Worm (Caenorhabditis elegans) whole organism, late embryonic: Measurements from ENCODE around the gene haf-1.

Source experiments
- C38D4.7 ChIP-seq: fragments of 200-800 bp; sonication (Bioruptor generic); optimal IDR thresholded peaks from 2 replicates; lab custom pipeline; 2018; ENCODE audit warnings: mild to moderate bottlenecking, missing genetic modification characterization, moderate library complexity, missing compliant biosample characterization
- Y22D7AL.16 ChIP-seq: sonication (generic microtip); optimal IDR thresholded peaks from 2 replicates; lab custom pipeline; 2016; ENCODE audit warnings: missing genetic modification characterization, missing compliant biosample characterization
- ceh-18 ChIP-seq: sonication (generic microtip); optimal IDR thresholded peaks from 2 replicates; lab custom pipeline; 2016; ENCODE audit warnings: missing genetic modification characterization, missing compliant biosample characterization
- dmd-4 ChIP-seq: sonication (generic microtip); optimal IDR thresholded peaks from 2 replicates; lab custom pipeline; 2016; ENCODE audit warnings: borderline replicate concordance, missing genetic modification characterization, missing compliant biosample characterization
- dve-1 ChIP-seq: sonication (generic microtip); optimal IDR thresholded peaks from 2 replicates; lab custom pipeline; 2017; ENCODE audit warnings: antibody characterized with exemption, mild to moderate bottlenecking, missing genetic modification characterization, missing compliant biosample characterization
- eyg-1 ChIP-seq: sonication (generic microtip); optimal IDR thresholded peaks from 2 replicates; lab custom pipeline; 2016; ENCODE audit warnings: missing genotype, missing genetic modification characterization, missing compliant biosample characterization
- gmeb-2 ChIP-seq: sonication (generic microtip); optimal IDR thresholded peaks from 2 replicates; lab custom pipeline; 2016; ENCODE audit warnings: missing genetic modification characterization, inconsistent platforms, missing compliant biosample characterization
- hlh-13 ChIP-seq: fragments of 200-800 bp; sonication (Bioruptor generic); optimal IDR thresholded peaks from 2 replicates; lab custom pipeline; 2018; ENCODE audit warnings: mild to moderate bottlenecking, missing genetic modification characterization, missing compliant biosample characterization

DNA sequence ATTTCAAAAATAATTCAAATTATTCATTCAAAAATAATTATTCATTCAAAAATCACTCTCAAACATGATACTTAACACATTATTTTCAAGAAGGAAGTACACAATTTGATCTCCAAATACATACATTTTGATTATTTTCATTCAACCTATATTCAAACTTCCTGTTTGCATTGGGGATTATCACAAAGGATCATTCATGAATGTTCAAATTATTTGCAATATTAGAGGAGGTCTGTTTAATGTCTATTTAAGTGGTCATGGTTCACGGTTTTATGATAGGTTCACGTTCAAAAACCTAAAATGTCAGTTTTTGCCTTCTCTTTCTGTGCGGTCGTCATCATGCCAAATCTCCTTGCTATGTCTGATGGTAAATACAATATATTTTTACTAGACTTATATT is 15.1 kb upstream of the haf-1 start, which contains the start of gene clec-202:
- no peak for TF ChIP-seq eyg-1 (tag; lab: Kevin White, UChicago)
- TF ChIP-seq Y22D7AL.16 (tag; lab: Kevin White, UChicago): no peak
- TF ChIP-seq dve-1 (tag; lab: Kevin White, UChicago): no peak
- no peak for TF ChIP-seq dmd-4 (tag; lab: Kevin White, UChicago)
- no peak for TF ChIP-seq gmeb-2
- no peak for TF ChIP-seq C38D4.7 (GFP tag; lab: Kevin White, UChicago)
- TF ChIP-seq ceh-18 (tag; lab: Kevin White, UChicago): no peak
- no peak for TF ChIP-seq hlh-13
